Worm (Caenorhabditis elegans) whole organism, late embryonic: ENCODE measurements around the gene F41B5.12.

Experiments used
- ama-1 ChIP-seq: fragments of 150-350 bp; optimal IDR thresholded peaks from 2 replicates; lab custom pipeline; 2014
- ceh-34 ChIP-seq: sonication (generic microtip); optimal IDR thresholded peaks from 2 replicates; lab custom pipeline; 2016; ENCODE audit warnings: mild to moderate bottlenecking, missing genetic modification characterization, missing compliant biosample characterization
- dve-1 ChIP-seq: sonication (generic microtip); optimal IDR thresholded peaks from 2 replicates; lab custom pipeline; 2017; ENCODE audit warnings: antibody characterized with exemption, mild to moderate bottlenecking, missing genetic modification characterization, missing compliant biosample characterization
- ets-4 ChIP-seq: sonication (generic microtip); optimal IDR thresholded peaks from 2 replicates; lab custom pipeline; 2016; ENCODE audit warnings: missing genetic modification characterization, missing compliant biosample characterization
- fkh-10 ChIP-seq: fragments of 150-350 bp; optimal IDR thresholded peaks from 2 replicates; lab custom pipeline; 2014; ENCODE audit warnings: missing biosample characterization, missing genetic modification reagents, missing genetic modification characterization
- pha-4 ChIP-seq: fragments of 150-350 bp; optimal IDR thresholded peaks from 2 replicates; lab custom pipeline; 2018; ENCODE audit warnings: missing biosample characterization, missing genetic modification reagents, missing genetic modification characterization

DNA sequence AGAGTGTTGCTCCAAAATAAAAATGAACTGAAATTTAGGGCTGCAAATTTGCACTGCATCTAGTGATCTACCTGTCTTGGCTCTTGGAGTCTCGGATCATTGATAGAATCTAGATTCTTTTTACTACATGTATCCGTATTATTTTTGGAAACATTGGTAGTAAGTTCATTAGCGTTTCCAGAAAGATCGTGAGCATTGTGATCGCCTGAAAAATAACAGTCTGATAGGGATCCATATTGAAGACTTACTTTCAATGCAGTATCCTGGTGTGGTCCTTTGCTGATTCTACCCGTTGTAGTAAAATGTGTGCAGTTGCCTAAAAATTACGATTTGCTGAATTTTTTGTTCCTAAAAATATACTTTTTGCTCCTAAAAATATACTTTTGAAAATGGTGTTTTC, 45.6 kb downstream of the F41B5.12 start:
- TF ChIP-seq fkh-10 (GFP tag; lab: Kevin White, UChicago) (no peak), ceh-34 (tag; lab: Kevin White, UChicago) (no peak), ama-1 (lab: Kevin White, UChicago) (no peak), ets-4 (tag; lab: Kevin White, UChicago) (no peak), pha-4 (tag; lab: Kevin White, UChicago) (no peak), dve-1 (no peak)
